Worm (Caenorhabditis elegans) whole organism, young adult: Measurements from ENCODE around the gene pho-13.

Source experiments
- B0019.2 ChIP-seq: fragments of 200-800 bp; sonication (Bioruptor generic); conservative IDR thresholded peaks from 2 replicates; pipeline ENCODE4 v1.3.6; 2022; ENCODE audit warnings: missing genetic modification reagents, missing genetic modification characterization, missing compliant biosample characterization
- B0261.1 ChIP-seq: sonication (generic microtip); optimal IDR thresholded peaks from 2 replicates; lab custom pipeline; 2016; ENCODE audit warnings: mild to moderate bottlenecking, missing genetic modification characterization, moderate library complexity, missing compliant biosample characterization
- C06A6.2 ChIP-seq: fragments of 200-800 bp; sonication (Bioruptor generic); conservative IDR thresholded peaks from 2 replicates; pipeline ENCODE4 v1.3.6; 2022; ENCODE audit warnings: missing genetic modification characterization, missing compliant biosample characterization
- D2030.7 ChIP-seq: fragments of 200-800 bp; sonication (Bioruptor generic); IDR thresholded peaks from 2 replicates; pipeline ENCODE4 v1.3.6; 2022; ENCODE audit warnings: missing genetic modification reagents, missing genetic modification characterization, missing compliant biosample characterization
- F33H1.4 ChIP-seq: fragments of 200-800 bp; sonication (Bioruptor generic); IDR thresholded peaks from 2 replicates; pipeline ENCODE4 v1.3.6; 2022; ENCODE audit warnings: missing genetic modification reagents, missing genetic modification characterization, missing compliant biosample characterization
- F37B4.10 ChIP-seq: fragments of 200-800 bp; sonication (Bioruptor generic); IDR thresholded peaks from 2 replicates; pipeline ENCODE4 v1.3.6; 2022; ENCODE audit warnings: missing genetic modification characterization, missing compliant biosample characterization
- F39B2.1 ChIP-seq: fragments of 200-800 bp; sonication (Bioruptor generic); IDR thresholded peaks from 2 replicates; pipeline ENCODE4 v1.3.6; 2022; ENCODE audit warnings: missing genetic modification reagents, missing genetic modification characterization, missing compliant biosample characterization
- F57C9.4 ChIP-seq: sonication (generic microtip); optimal IDR thresholded peaks from 2 replicates; lab custom pipeline; 2017; ENCODE audit warnings: mild to moderate bottlenecking, missing genetic modification characterization, missing compliant biosample characterization
- Y53G8AR.9 ChIP-seq: fragments of 200-800 bp; sonication (Bioruptor generic); conservative IDR thresholded peaks from 2 replicates; pipeline ENCODE4 v1.3.6; 2022; ENCODE audit warnings: missing genetic modification reagents, missing genetic modification characterization, missing compliant biosample characterization
- ama-1 ChIP-seq, 3 experiments: fragments of 150-350 bp in 1 of 3; sonication (generic microtip) in 2 of 3; optimal IDR thresholded peaks; 2 replicates each; lab custom pipeline; 2014 to 2018; ENCODE audit warnings: missing biosample characterization in 2 of 3, missing genetic modification characterization in 2 of 3, missing genetic modification reagents in 2 of 3
- aptf-2 ChIP-seq: fragments of 200-800 bp; sonication (Bioruptor generic); conservative IDR thresholded peaks from 2 replicates; pipeline ENCODE4 v1.3.6; 2022; ENCODE audit warnings: missing genetic modification reagents, missing genetic modification characterization, missing compliant biosample characterization
- atf-7 ChIP-seq: sonication (generic microtip); optimal IDR thresholded peaks from 2 replicates; lab custom pipeline; 2017; ENCODE audit warnings: mild to moderate bottlenecking, missing genetic modification characterization, missing compliant biosample characterization
- attf-5 ChIP-seq: fragments of 200-800 bp; sonication (Bioruptor generic); optimal IDR thresholded peaks from 2 replicates; lab custom pipeline; 2018; ENCODE audit warnings: mild to moderate bottlenecking, missing genetic modification characterization, missing compliant biosample characterization
- cebp-1 ChIP-seq, 2 experiments: fragments of 200-800 bp in 1 of 2; sonication (Bioruptor generic) in 1 of 2; sonication (generic microtip) in 1 of 2; IDR thresholded peaks in 1 of 2; optimal IDR thresholded peaks in 1 of 2; 2 replicates each; pipeline versions ENCODE4 v1.3.6 to Lab custom; 2017 to 2022; ENCODE audit warnings: missing compliant biosample characterization in 2 of 2, missing genetic modification characterization in 2 of 2, mild to moderate bottlenecking in 1 of 2, missing genetic modification reagents in 1 of 2, moderate library complexity in 1 of 2
- ceh-27 ChIP-seq: fragments of 200-800 bp; sonication (Bioruptor generic); optimal IDR thresholded peaks from 2 replicates; lab custom pipeline; 2018; ENCODE audit warnings: mild to moderate bottlenecking, missing genetic modification characterization, moderate library complexity, missing compliant biosample characterization
- ceh-40 ChIP-seq: fragments of 200-800 bp; sonication (Bioruptor generic); IDR thresholded peaks from 2 replicates; pipeline ENCODE4 v1.3.6; 2022; ENCODE audit warnings: missing genetic modification characterization, missing compliant biosample characterization
- ceh-79 ChIP-seq: sonication (generic microtip); optimal IDR thresholded peaks from 2 replicates; lab custom pipeline; 2017; ENCODE audit warnings: mild to moderate bottlenecking, missing genetic modification characterization, missing compliant biosample characterization
- die-1 ChIP-seq: sonication (generic microtip); optimal IDR thresholded peaks from 2 replicates; lab custom pipeline; 2016; ENCODE audit warnings: missing genotype, mild to moderate bottlenecking, missing genetic modification characterization, missing compliant biosample characterization
- dox-1 ChIP-seq: fragments of 200-800 bp; sonication (Bioruptor generic); IDR thresholded peaks from 2 replicates; pipeline ENCODE4 v1.3.6; 2022; ENCODE audit warnings: missing genetic modification reagents, missing genetic modification characterization, missing compliant biosample characterization
- dpl-1 ChIP-seq: fragments of 150-350 bp; optimal IDR thresholded peaks from 2 replicates; lab custom pipeline; 2014; ENCODE audit warnings: missing biosample characterization, missing genetic modification reagents, missing genetic modification characterization
- egl-44 ChIP-seq: fragments of 200-800 bp; sonication (Bioruptor generic); IDR thresholded peaks from 2 replicates; pipeline ENCODE4 v1.3.6; 2022; ENCODE audit warnings: missing genetic modification reagents, missing genetic modification characterization, missing compliant biosample characterization
- fkh-3 ChIP-seq: sonication (generic microtip); optimal IDR thresholded peaks from 2 replicates; lab custom pipeline; 2016; ENCODE audit warnings: mild to moderate bottlenecking, missing genetic modification characterization, missing compliant biosample characterization
- gei-17 ChIP-seq: fragments of 200-800 bp; sonication (Bioruptor generic); optimal IDR thresholded peaks from 2 replicates; lab custom pipeline; 2018; ENCODE audit warnings: mild to moderate bottlenecking, missing genetic modification characterization, missing compliant biosample characterization
- hlh-12 ChIP-seq: sonication (generic microtip); optimal IDR thresholded peaks from 2 replicates; lab custom pipeline; 2016; ENCODE audit warnings: missing genetic modification characterization, missing compliant biosample characterization
- hmg-1.2 ChIP-seq: fragments of 200-800 bp; sonication (Bioruptor generic); IDR thresholded peaks from 2 replicates; pipeline ENCODE4 v1.3.6; 2022; ENCODE audit warnings: missing genetic modification reagents, missing genetic modification characterization, missing compliant biosample characterization
- lsy-27 ChIP-seq: sonication (generic microtip); optimal IDR thresholded peaks from 2 replicates; lab custom pipeline; 2017; ENCODE audit warnings: missing genetic modification characterization, mild to moderate bottlenecking, missing compliant biosample characterization, antibody characterized with exemption, missing genotype, borderline replicate concordance; ENCODE audit not compliant: insufficient read depth
- nfya-1 ChIP-seq: sonication (generic microtip); optimal IDR thresholded peaks from 2 replicates; lab custom pipeline; 2017; ENCODE audit warnings: antibody characterized with exemption, missing compliant biosample characterization, missing genetic modification characterization, borderline replicate concordance; ENCODE audit not compliant: insufficient read depth
- nhr-179 ChIP-seq: sonication (generic microtip); optimal IDR thresholded peaks from 2 replicates; lab custom pipeline; 2016; ENCODE audit warnings: mild to moderate bottlenecking, missing genetic modification characterization, missing compliant biosample characterization
- nhr-90 ChIP-seq: sonication (generic microtip); optimal IDR thresholded peaks from 2 replicates; lab custom pipeline; 2016; ENCODE audit warnings: missing genotype, mild to moderate bottlenecking, missing genetic modification characterization, missing compliant biosample characterization
- rpc-1 ChIP-seq, 2 experiments: fragments of 150-350 bp in 1 of 2; sonication (generic microtip) in 1 of 2; optimal IDR thresholded peaks; 2 replicates each; lab custom pipeline; 2014 to 2018; ENCODE audit warnings: missing biosample characterization in 1 of 2, missing genetic modification characterization in 1 of 2, missing genetic modification reagents in 1 of 2, missing genotype in 1 of 2
- snpc-1.1 ChIP-seq: sonication (generic microtip); optimal IDR thresholded peaks from 2 replicates; lab custom pipeline; 2017; ENCODE audit warnings: missing genetic modification characterization, mild to moderate bottlenecking, missing compliant biosample characterization, antibody characterized with exemption, moderate library complexity, missing genotype, missing genetic modification reagents; ENCODE audit not compliant: insufficient read depth
- snpc-1.3 ChIP-seq: sonication (generic microtip); optimal IDR thresholded peaks from 2 replicates; lab custom pipeline; 2017; ENCODE audit warnings: missing genetic modification characterization, mild to moderate bottlenecking, missing compliant biosample characterization, antibody characterized with exemption, moderate library complexity, missing genotype, missing genetic modification reagents; ENCODE audit not compliant: insufficient read depth
- snpc-3.4 ChIP-seq: sonication (generic microtip); optimal IDR thresholded peaks from 2 replicates; lab custom pipeline; 2017; ENCODE audit warnings: missing genetic modification characterization, mild to moderate bottlenecking, missing compliant biosample characterization, antibody characterized with exemption, moderate library complexity, missing genotype, missing genetic modification reagents
- sptf-2 ChIP-seq: fragments of 200-800 bp; sonication (Bioruptor generic); optimal IDR thresholded peaks from 2 replicates; lab custom pipeline; 2018; ENCODE audit warnings: mild to moderate bottlenecking, missing genetic modification characterization, missing compliant biosample characterization
- tbx-9 ChIP-seq: sonication (generic microtip); optimal IDR thresholded peaks from 2 replicates; lab custom pipeline; 2016; ENCODE audit warnings: borderline replicate concordance, missing genetic modification characterization, inconsistent platforms, missing compliant biosample characterization
- unc-130 ChIP-seq: sonication (generic microtip); optimal IDR thresholded peaks from 2 replicates; lab custom pipeline; 2016; ENCODE audit warnings: missing genetic modification reagents, missing genetic modification characterization, missing compliant biosample characterization
- zim-3 ChIP-seq: sonication (generic microtip); optimal IDR thresholded peaks from 2 replicates; lab custom pipeline; 2017; ENCODE audit warnings: mild to moderate bottlenecking, missing genetic modification characterization, moderate library complexity, missing compliant biosample characterization
- ztf-18 ChIP-seq: sonication (generic microtip); optimal IDR thresholded peaks from 2 replicates; lab custom pipeline; 2016; ENCODE audit warnings: missing genotype, mild to moderate bottlenecking, missing genetic modification characterization, missing compliant biosample characterization
- ztf-26 ChIP-seq: sonication (generic microtip); optimal IDR thresholded peaks from 2 replicates; lab custom pipeline; 2017; ENCODE audit warnings: missing genetic modification characterization, missing compliant biosample characterization

pho-13 gene

DNA sequence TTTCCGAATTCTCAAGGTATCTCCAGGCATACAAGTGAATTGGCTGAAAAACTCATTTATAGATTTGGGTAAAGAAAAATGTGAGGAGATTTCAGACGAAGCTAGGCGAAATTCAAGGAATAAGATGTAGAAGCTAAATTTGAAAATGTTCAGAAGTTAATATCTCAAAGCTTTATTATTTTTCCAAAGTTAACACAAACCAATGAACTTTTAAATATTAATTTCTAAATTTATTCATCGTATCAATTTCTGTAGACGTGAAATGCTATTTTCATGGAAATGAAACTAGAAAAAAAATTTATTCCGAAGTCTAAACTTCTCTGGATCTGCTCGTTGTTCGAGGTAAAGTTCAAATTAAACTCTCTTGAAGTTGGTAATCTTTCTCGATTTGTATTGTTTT, 38.5 kb upstream of the pho-13 start, which contains the start of gene agxt-1:
agxt-1 (plus strand) TSS at position 301 of the 400 bp plus-strand sequence.
- no peak for TF ChIP-seq snpc-1.3 (tag; lab: Kevin White, UChicago)

DNA sequence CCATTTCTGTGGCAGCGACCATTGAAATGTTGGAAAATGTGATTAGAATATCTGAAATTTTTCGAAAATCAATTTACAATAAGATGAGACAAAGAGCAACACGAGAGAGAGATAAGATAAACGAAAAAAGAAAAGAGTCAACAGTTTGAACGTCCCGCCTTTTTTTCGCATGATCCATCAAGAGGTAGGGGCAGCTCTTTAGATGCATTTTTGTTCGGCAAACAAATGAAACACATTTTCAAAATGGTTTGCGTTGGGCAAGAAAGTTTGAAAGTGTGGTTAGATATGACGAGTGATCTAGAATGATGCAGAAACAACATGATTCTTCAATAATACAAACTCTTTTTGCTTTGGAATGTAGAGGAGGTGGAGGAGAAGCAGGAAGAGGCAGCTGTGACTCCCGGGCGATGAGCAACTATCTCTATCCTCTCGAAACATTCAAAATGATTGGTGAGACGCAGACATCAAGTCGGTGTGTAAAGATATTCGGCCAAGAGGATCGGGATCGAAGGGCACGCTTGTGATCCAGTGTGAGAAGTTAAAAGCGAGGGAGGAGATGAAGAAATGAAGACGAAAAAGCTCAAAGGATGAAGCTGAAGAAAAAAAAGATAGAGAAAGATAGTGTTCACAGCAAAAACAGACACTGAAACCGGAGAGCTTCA, 37.8 kb upstream of the pho-13 start, which contains the start of gene F46C5.6:
F46C5.6 (minus strand) TSS at position 51 of the 662 bp plus-strand sequence.
- TF ChIP-seq atf-7 (tag; lab: Kevin White, UChicago) (no peak), snpc-3.4 (tag; lab: Kevin White, UChicago) (no peak), zim-3 (tag; lab: Kevin White, UChicago) (no peak), F39B2.1 (GFP tag; lab: Robert Waterston, UW) (no peak), lsy-27 (no peak), fkh-3 (no peak), ceh-27 (GFP tag; lab: Kevin White, UChicago) (no peak), F33H1.4 (GFP tag; lab: Robert Waterston, UW) (no peak), B0019.2 (GFP tag; lab: Robert Waterston, UW) (no peak), hmg-1.2 (GFP tag; lab: Robert Waterston, UW) (no peak)

DNA sequence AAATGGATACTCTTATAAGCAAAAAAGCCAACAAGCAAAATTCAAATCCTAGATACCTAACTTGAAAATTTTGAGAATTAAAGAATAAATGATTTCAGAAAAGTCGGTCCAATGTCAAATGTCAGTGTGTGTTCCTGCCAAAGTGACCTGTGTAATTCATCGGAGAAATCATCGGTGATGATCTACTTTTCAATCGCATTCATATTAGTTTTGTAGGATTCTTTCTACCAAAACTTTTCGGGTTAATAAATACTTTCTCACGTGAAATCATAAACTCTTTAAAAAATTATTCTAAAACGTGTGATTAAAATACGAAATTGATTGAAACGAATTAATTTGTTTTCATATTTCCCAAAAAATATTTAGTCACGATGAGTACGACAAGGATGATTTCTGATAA, 32.2 kb upstream of the pho-13 start, which contains the start of gene F46C5.7:
F46C5.7 (plus strand) TSS at position 301 of the 400 bp plus-strand sequence.
- TF ChIP-seq attf-5 (GFP tag; lab: Kevin White, UChicago) (no peak), F37B4.10 (no peak), D2030.7 (GFP tag; lab: Robert Waterston, UW) (no peak), nfya-1 (tag; lab: Kevin White, UChicago) (no peak), ceh-40 (GFP tag; lab: Robert Waterston, UW) (no peak), ceh-79 (no peak), ama-1 (optimal IDR thresholded peaks at IDR 0.05; lab: Kevin White, UChicago) (no peak), ama-1 (GFP tag; optimal IDR thresholded peaks at IDR 0.05; lab: Kevin White, UChicago) (no peak), dpl-1 (GFP tag; lab: Kevin White, UChicago) (no peak), nhr-90 (tag; lab: Kevin White, UChicago) (no peak), rpc-1 (optimal IDR thresholded peaks at IDR 0.05; lab: Kevin White, UChicago) (no peak), rpc-1 (tag; optimal IDR thresholded peaks at IDR 0.05; lab: Kevin White, UChicago) (no peak), C06A6.2 (GFP tag; lab: Robert Waterston, UW) (no peak), gei-17 (no peak), hlh-12 (tag; lab: Kevin White, UChicago) (no peak)

DNA sequence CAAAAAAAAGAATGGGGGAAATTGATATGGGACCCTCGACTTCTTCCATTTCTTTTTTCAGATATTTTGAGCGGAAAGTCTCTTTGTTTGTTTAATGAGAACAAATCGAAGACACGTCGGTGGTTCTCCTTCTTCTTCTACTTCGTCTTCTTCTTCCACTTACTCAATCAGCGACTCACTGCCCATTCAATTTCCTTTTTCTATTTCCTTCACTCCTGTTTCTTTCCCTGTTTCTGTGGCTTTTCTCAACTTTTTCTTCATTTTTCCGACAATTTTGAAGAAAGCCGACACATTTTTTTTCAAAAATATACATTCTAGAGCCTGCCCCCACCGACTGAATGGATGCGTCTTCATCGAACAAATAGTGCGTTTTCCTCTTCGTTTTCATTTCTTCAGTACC, 29.0 kb upstream of the pho-13 start, which contains the start of gene F46C5.4:
F46C5.4 (plus strand) TSS at position 222 of the 400 bp plus-strand sequence.
- TF ChIP-seq cebp-1 (GFP tag; IDR thresholded peaks at IDR 0.05; lab: Robert Waterston, UW) (no peak), cebp-1 (tag; optimal IDR thresholded peaks at IDR 0.05; lab: Kevin White, UChicago) (no peak), F57C9.4 (tag; lab: Kevin White, UChicago) (no peak), Y53G8AR.9 (GFP tag; lab: Robert Waterston, UW) (no peak), unc-130 (no peak), die-1 (no peak), nhr-179 (tag; lab: Kevin White, UChicago) (no peak), sptf-2 (GFP tag; lab: Kevin White, UChicago) (no peak), ztf-18 (no peak), tbx-9 (no peak), dpl-1 (GFP tag; lab: Kevin White, UChicago) (no peak), ztf-26 (tag; lab: Kevin White, UChicago) (no peak), egl-44 (GFP tag; lab: Robert Waterston, UW) (no peak), snpc-1.1 (no peak), ama-1 (optimal IDR thresholded peaks at IDR 0.05; lab: Kevin White, UChicago) (no peak), ama-1 (GFP tag; optimal IDR thresholded peaks at IDR 0.05; lab: Kevin White, UChicago) (no peak), aptf-2 (GFP tag; lab: Robert Waterston, UW) (no peak), B0261.1 (tag; lab: Kevin White, UChicago) (no peak), dox-1 (GFP tag; lab: Robert Waterston, UW) (no peak), hmg-1.2 (GFP tag; lab: Robert Waterston, UW) (no peak)
